Worm (Caenorhabditis elegans) whole organism, L3 larva: Measurements from ENCODE around the gene glb-32.

Experiments used
- elt-1 ChIP-seq: fragments of 150-350 bp; optimal IDR thresholded peaks from 2 replicates; lab custom pipeline; 2014; ENCODE audit warnings: missing biosample characterization, missing genetic modification characterization
- lsy-12 ChIP-seq: sonication (generic microtip); optimal IDR thresholded peaks from 2 replicates; lab custom pipeline; 2016; ENCODE audit warnings: mild to moderate bottlenecking, missing genetic modification characterization, missing compliant biosample characterization
- mdl-1 ChIP-seq: fragments of 150-350 bp; optimal IDR thresholded peaks from 2 replicates; lab custom pipeline; 2014; ENCODE audit warnings: missing biosample characterization, missing genetic modification characterization
- nhr-25 ChIP-seq: sonication (generic microtip); optimal IDR thresholded peaks from 2 replicates; lab custom pipeline; 2017; ENCODE audit warnings: missing biosample characterization, missing genetic modification characterization
- snpc-4 ChIP-seq: fragments of 150-350 bp; optimal IDR thresholded peaks from 2 replicates; lab custom pipeline; 2014; ENCODE audit warnings: missing biosample characterization, missing genetic modification characterization
- unc-62 ChIP-seq: fragments of 150-350 bp; sonication (generic microtip); optimal IDR thresholded peaks from 4 replicates; lab custom pipeline; 2014; ENCODE audit warnings: missing biosample characterization, missing genetic modification reagents, missing genetic modification characterization

The glb-32 gene

ce11 chrV:5038449-5038848, 50.9 kb downstream of the glb-32 start:
- no peak for TF ChIP-seq lsy-12 (tag; lab: Kevin White, UChicago)
- no peak for TF ChIP-seq unc-62 (GFP tag; lab: Kevin White, UChicago)
- no peak for TF ChIP-seq mdl-1 (tag; lab: Kevin White, UChicago)
- no peak for TF ChIP-seq elt-1 (tag; lab: Kevin White, UChicago)
- peak; percentile 60 for TF ChIP-seq nhr-25 (tag; lab: Kevin White, UChicago)
- TF ChIP-seq snpc-4, result no peak
